Worm (Caenorhabditis elegans) whole organism, young adult: ENCODE measurements around the gene mob-2.

ENCODE experiments used
- F49E8.2 ChIP-seq: sonication (generic microtip); optimal IDR thresholded peaks from 3 replicates; lab custom pipeline; 2017; ENCODE audit warnings: missing genetic modification characterization, mild to moderate bottlenecking, missing compliant biosample characterization, antibody characterized with exemption, moderate library complexity; ENCODE audit not compliant: insufficient read depth
- Y56A3A.18 ChIP-seq: fragments of 200-800 bp; sonication (Bioruptor generic); IDR thresholded peaks from 2 replicates; pipeline ENCODE4 v1.3.6; 2022; ENCODE audit warnings: missing genetic modification reagents, missing genetic modification characterization, missing compliant biosample characterization
- ama-1 ChIP-seq, 3 experiments: fragments of 150-350 bp in 1 of 3; sonication (generic microtip) in 2 of 3; optimal IDR thresholded peaks; 2 replicates each; lab custom pipeline; 2014 to 2018; ENCODE audit warnings: missing biosample characterization in 2 of 3, missing genetic modification characterization in 2 of 3, missing genetic modification reagents in 2 of 3
- attf-3 ChIP-seq: fragments of 200-800 bp; sonication (Bioruptor generic); conservative IDR thresholded peaks from 2 replicates; pipeline ENCODE4 v1.3.6; 2022; ENCODE audit warnings: missing genetic modification reagents, missing genetic modification characterization, missing compliant biosample characterization
- dox-1 ChIP-seq: fragments of 200-800 bp; sonication (Bioruptor generic); IDR thresholded peaks from 2 replicates; pipeline ENCODE4 v1.3.6; 2022; ENCODE audit warnings: missing genetic modification reagents, missing genetic modification characterization, missing compliant biosample characterization
- lin-26 ChIP-seq: fragments of 200-800 bp; sonication (Bioruptor generic); IDR thresholded peaks from 2 replicates; pipeline ENCODE4 v1.3.6; 2022; ENCODE audit warnings: missing genetic modification reagents, missing genetic modification characterization, missing compliant biosample characterization
- lin-35 ChIP-seq, 3 experiments: fragments of 150-350 bp in 2 of 3; sonication (generic microtip) in 1 of 3; optimal IDR thresholded peaks; 2 replicates each; lab custom pipeline; 2014 to 2018; ENCODE audit warnings: missing biosample characterization in 3 of 3, missing genetic modification characterization in 3 of 3, missing genetic modification reagents in 3 of 3
- lsy-27 ChIP-seq: sonication (generic microtip); optimal IDR thresholded peaks from 2 replicates; lab custom pipeline; 2017; ENCODE audit warnings: missing genetic modification characterization, mild to moderate bottlenecking, missing compliant biosample characterization, antibody characterized with exemption, missing genotype, borderline replicate concordance; ENCODE audit not compliant: insufficient read depth
- madf-6 ChIP-seq: fragments of 200-800 bp; sonication (Bioruptor generic); IDR thresholded peaks from 2 replicates; pipeline ENCODE4 v1.3.6; 2022; ENCODE audit warnings: missing genetic modification reagents, missing genetic modification characterization, missing compliant biosample characterization
- nfya-1 ChIP-seq: sonication (generic microtip); optimal IDR thresholded peaks from 2 replicates; lab custom pipeline; 2017; ENCODE audit warnings: antibody characterized with exemption, missing compliant biosample characterization, missing genetic modification characterization, borderline replicate concordance; ENCODE audit not compliant: insufficient read depth
- nfya-2 ChIP-seq: fragments of 200-800 bp; sonication (Bioruptor generic); IDR thresholded peaks from 2 replicates; pipeline ENCODE4 v1.3.6; 2022; ENCODE audit warnings: missing genetic modification reagents, missing genetic modification characterization, missing compliant biosample characterization
- nhr-179 ChIP-seq: sonication (generic microtip); optimal IDR thresholded peaks from 2 replicates; lab custom pipeline; 2016; ENCODE audit warnings: mild to moderate bottlenecking, missing genetic modification characterization, missing compliant biosample characterization
- unc-62 ChIP-seq: fragments of 150-350 bp; optimal IDR thresholded peaks from 2 replicates; lab custom pipeline; 2014; ENCODE audit warnings: missing biosample characterization, missing genetic modification reagents, missing genetic modification characterization
- ztf-25 ChIP-seq: fragments of 200-800 bp; sonication (Bioruptor generic); IDR thresholded peaks from 2 replicates; pipeline ENCODE4 v1.3.6; 2022; ENCODE audit warnings: missing genetic modification reagents, missing genetic modification characterization, missing compliant biosample characterization

ce11 chrX:13134807-13135206, 35.1 kb downstream of the mob-2 start, which contains the start of gene F09A5.2:
- TF ChIP-seq nfya-1 (tag; lab: Kevin White, UChicago) (no peak), lsy-27 (tag; lab: Kevin White, UChicago) (no peak), ama-1 (optimal IDR thresholded peaks at IDR 0.05; lab: Kevin White, UChicago) (no peak), ama-1 (GFP tag; optimal IDR thresholded peaks at IDR 0.05; lab: Kevin White, UChicago) (no peak), F49E8.2 (tag; lab: Kevin White, UChicago) (no peak), madf-6 (GFP tag; lab: Robert Waterston, UW) (no peak), lin-26 (no peak), Y56A3A.18 (GFP tag; lab: Robert Waterston, UW) (no peak), unc-62 (GFP tag; lab: Kevin White, UChicago) (no peak), nhr-179 (tag; lab: Kevin White, UChicago) (no peak), ztf-25 (no peak), attf-3 (GFP tag; lab: Robert Waterston, UW) (no peak), nfya-2 (GFP tag; lab: Robert Waterston, UW) (no peak), lin-35 (GFP tag; optimal IDR thresholded peaks at IDR 0.05; lab: Kevin White, UChicago) (no peak), dox-1 (GFP tag; lab: Robert Waterston, UW) (no peak)
